Worm (Caenorhabditis elegans) whole organism, L3 larva: ENCODE measurements around the gene mel-28.

ENCODE experiments used
- ZK546.5 ChIP-seq: sonication (generic microtip); optimal IDR thresholded peaks from 2 replicates; lab custom pipeline; 2017; ENCODE audit warnings: missing biosample characterization, missing genetic modification characterization
- ama-1 ChIP-seq: fragments of 150-350 bp; optimal IDR thresholded peaks from 2 replicates; lab custom pipeline; 2018
- ceh-82 ChIP-seq: fragments of 150-350 bp; optimal IDR thresholded peaks from 2 replicates; lab custom pipeline; 2014; ENCODE audit warnings: missing biosample characterization, missing genetic modification characterization
- ceh-9 ChIP-seq: sonication (generic microtip); optimal IDR thresholded peaks from 2 replicates; lab custom pipeline; 2018; ENCODE audit warnings: missing biosample characterization, missing genetic modification characterization
- daf-12 ChIP-seq: fragments of 150-350 bp; optimal IDR thresholded peaks from 2 replicates; lab custom pipeline; 2014; ENCODE audit warnings: missing biosample characterization, missing genetic modification reagents, missing genetic modification characterization
- egl-27 ChIP-seq: sonication (generic microtip); optimal IDR thresholded peaks from 4 replicates; lab custom pipeline; 2017; ENCODE audit warnings: missing biosample characterization, missing genetic modification reagents, missing genetic modification characterization
- egl-5 ChIP-seq: fragments of 150-350 bp; optimal IDR thresholded peaks from 2 replicates; lab custom pipeline; 2017; ENCODE audit warnings: missing biosample characterization, missing genetic modification reagents, missing genetic modification characterization, inconsistent platforms
- elt-1 ChIP-seq: fragments of 150-350 bp; optimal IDR thresholded peaks from 2 replicates; lab custom pipeline; 2014; ENCODE audit warnings: missing biosample characterization, missing genetic modification characterization
- elt-2 ChIP-seq: sonication (generic microtip); optimal IDR thresholded peaks from 2 replicates; lab custom pipeline; 2016; ENCODE audit warnings: missing genetic modification reagents, mild to moderate bottlenecking, missing genetic modification characterization, missing compliant biosample characterization
- elt-3 ChIP-seq, 3 experiments: fragments of 150-350 bp in 1 of 3; sonication (generic microtip) in 2 of 3; optimal IDR thresholded peaks; 2 replicates in 2 of 3; 4 replicates in 1 of 3; lab custom pipeline; 2014 to 2017; ENCODE audit warnings: missing biosample characterization in 3 of 3, missing genetic modification characterization in 3 of 3
- eor-1 ChIP-seq, 2 experiments: fragments of 150-350 bp; optimal IDR thresholded peaks; 2 replicates each; lab custom pipeline; 2014 to 2018; ENCODE audit warnings: missing biosample characterization in 2 of 2, missing genetic modification characterization in 2 of 2
- fkh-2 ChIP-seq: fragments of 150-350 bp; optimal IDR thresholded peaks from 2 replicates; lab custom pipeline; 2014; ENCODE audit warnings: missing biosample characterization, missing genetic modification reagents, missing genetic modification characterization
- fos-1 ChIP-seq: fragments of 150-350 bp; optimal IDR thresholded peaks from 2 replicates; lab custom pipeline; 2014; ENCODE audit warnings: missing biosample characterization, missing genetic modification characterization
- hmg-11 ChIP-seq: sonication (generic microtip); optimal IDR thresholded peaks from 2 replicates; lab custom pipeline; 2016; ENCODE audit warnings: missing genetic modification characterization, missing compliant biosample characterization
- jun-1 ChIP-seq: fragments of 150-350 bp; optimal IDR thresholded peaks from 2 replicates; lab custom pipeline; 2014; ENCODE audit warnings: missing biosample characterization, missing genetic modification reagents, missing genetic modification characterization
- lin-15B ChIP-seq: fragments of 150-350 bp; optimal IDR thresholded peaks from 2 replicates; lab custom pipeline; 2014; ENCODE audit warnings: missing biosample characterization, missing genetic modification characterization
- lsy-12 ChIP-seq: sonication (generic microtip); optimal IDR thresholded peaks from 2 replicates; lab custom pipeline; 2016; ENCODE audit warnings: mild to moderate bottlenecking, missing genetic modification characterization, missing compliant biosample characterization
- mdl-1 ChIP-seq: fragments of 150-350 bp; optimal IDR thresholded peaks from 2 replicates; lab custom pipeline; 2014; ENCODE audit warnings: missing biosample characterization, missing genetic modification characterization
- mml-1 ChIP-seq: fragments of 150-350 bp; sonication (generic microtip); optimal IDR thresholded peaks from 3 replicates; lab custom pipeline; 2014; ENCODE audit warnings: missing biosample characterization, missing genetic modification characterization
- nfya-1 ChIP-seq: sonication (generic microtip); optimal IDR thresholded peaks from 2 replicates; lab custom pipeline; 2017; ENCODE audit warnings: missing genetic modification characterization, mild to moderate bottlenecking, missing compliant biosample characterization, antibody characterized with exemption, moderate library complexity; ENCODE audit not compliant: insufficient read depth
- nhr-12 ChIP-seq: fragments of 150-350 bp; optimal IDR thresholded peaks from 2 replicates; lab custom pipeline; 2014; ENCODE audit warnings: missing biosample characterization, missing genetic modification characterization
- nhr-23 ChIP-seq: fragments of 150-350 bp; optimal IDR thresholded peaks from 2 replicates; lab custom pipeline; 2014; ENCODE audit warnings: missing biosample characterization, missing genetic modification reagents, missing genetic modification characterization
- nhr-25 ChIP-seq: sonication (generic microtip); optimal IDR thresholded peaks from 2 replicates; lab custom pipeline; 2017; ENCODE audit warnings: missing biosample characterization, missing genetic modification characterization
- nhr-28 ChIP-seq: fragments of 150-350 bp; optimal IDR thresholded peaks from 2 replicates; lab custom pipeline; 2014; ENCODE audit warnings: missing biosample characterization, missing genetic modification characterization
- nhr-67 ChIP-seq: fragments of 150-350 bp; optimal IDR thresholded peaks from 2 replicates; lab custom pipeline; 2014; ENCODE audit warnings: missing biosample characterization, missing genetic modification characterization
- nhr-76 ChIP-seq: fragments of 150-350 bp; sonication (generic microtip); optimal IDR thresholded peaks from 5 replicates; lab custom pipeline; 2014; ENCODE audit warnings: missing biosample characterization, missing genetic modification characterization
- nhr-77 ChIP-seq: fragments of 150-350 bp; optimal IDR thresholded peaks from 2 replicates; lab custom pipeline; 2014; ENCODE audit warnings: missing biosample characterization, missing genetic modification characterization
- pha-4 ChIP-seq: fragments of 150-350 bp; optimal IDR thresholded peaks from 2 replicates; lab custom pipeline; 2014; ENCODE audit warnings: missing biosample characterization, missing genetic modification reagents, missing genetic modification characterization
- pqm-1 ChIP-seq: fragments of 150-350 bp; optimal IDR thresholded peaks from 2 replicates; lab custom pipeline; 2017; ENCODE audit warnings: missing biosample characterization, missing genetic modification characterization, inconsistent platforms
- sea-2 ChIP-seq: fragments of 150-350 bp; sonication (generic microtip); optimal IDR thresholded peaks from 4 replicates; lab custom pipeline; 2014; ENCODE audit warnings: missing biosample characterization, missing genetic modification reagents, missing genetic modification characterization
- skn-1 ChIP-seq: fragments of 150-350 bp; optimal IDR thresholded peaks from 2 replicates; lab custom pipeline; 2014; ENCODE audit warnings: missing biosample characterization, missing genetic modification characterization
- tbx-2 ChIP-seq: sonication (generic microtip); optimal IDR thresholded peaks from 2 replicates; lab custom pipeline; 2016; ENCODE audit warnings: mild to moderate bottlenecking, missing genetic modification characterization, missing compliant biosample characterization
- unc-62 ChIP-seq: fragments of 150-350 bp; sonication (generic microtip); optimal IDR thresholded peaks from 4 replicates; lab custom pipeline; 2014; ENCODE audit warnings: missing biosample characterization, missing genetic modification reagents, missing genetic modification characterization
- zag-1 ChIP-seq: fragments of 150-350 bp; optimal IDR thresholded peaks from 2 replicates; lab custom pipeline; 2014; ENCODE audit warnings: missing biosample characterization, missing genetic modification characterization
- ztf-4 ChIP-seq: fragments of 150-350 bp; optimal IDR thresholded peaks from 2 replicates; lab custom pipeline; 2014; ENCODE audit warnings: missing biosample characterization, missing genetic modification characterization

The mel-28 gene

DNA sequence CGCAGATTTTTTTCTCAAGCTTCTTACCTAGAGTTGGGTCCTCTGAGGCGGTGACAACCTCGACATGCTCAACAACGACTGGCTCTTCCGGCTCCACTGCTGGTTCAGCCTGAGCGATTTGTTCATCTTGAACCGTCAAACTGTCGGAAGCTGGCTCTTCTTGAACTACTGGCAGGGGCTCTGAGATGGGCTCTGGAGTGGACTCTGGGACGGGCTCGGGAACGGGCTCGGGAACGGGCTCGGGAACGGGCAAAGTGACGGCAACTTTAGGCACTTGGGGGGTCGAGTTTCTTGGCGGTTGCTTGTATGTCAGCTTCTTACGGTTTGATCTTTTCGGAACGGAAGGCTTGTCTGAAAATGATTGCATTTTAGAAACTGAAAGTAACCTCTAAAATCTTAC, 23.0 kb upstream of the mel-28 start:
- TF ChIP-seq zag-1 (tag; lab: Kevin White, UChicago) (no peak), unc-62 (GFP tag; lab: Kevin White, UChicago) (no peak), ceh-9 (tag; lab: Kevin White, UChicago) (no peak), ZK546.5 (no peak), hmg-11 (tag; lab: Kevin White, UChicago) (no peak), nhr-28 (tag; lab: Kevin White, UChicago) (no peak), egl-5 (tag; lab: Kevin White, UChicago) (no peak), sea-2 (GFP tag; lab: Kevin White, UChicago) (no peak), daf-12 (tag; lab: Kevin White, UChicago) (no peak), skn-1 (tag; lab: Kevin White, UChicago) (no peak), pha-4 (tag; lab: Kevin White, UChicago) (no peak), lsy-12 (tag; lab: Kevin White, UChicago) (no peak), nfya-1 (tag; lab: Kevin White, UChicago) (no peak), elt-2 (tag; lab: Kevin White, UChicago) (no peak), jun-1 (tag; lab: Kevin White, UChicago) (no peak), fkh-2 (tag; lab: Kevin White, UChicago) (no peak), nhr-12 (tag; lab: Kevin White, UChicago) (no peak)

DNA sequence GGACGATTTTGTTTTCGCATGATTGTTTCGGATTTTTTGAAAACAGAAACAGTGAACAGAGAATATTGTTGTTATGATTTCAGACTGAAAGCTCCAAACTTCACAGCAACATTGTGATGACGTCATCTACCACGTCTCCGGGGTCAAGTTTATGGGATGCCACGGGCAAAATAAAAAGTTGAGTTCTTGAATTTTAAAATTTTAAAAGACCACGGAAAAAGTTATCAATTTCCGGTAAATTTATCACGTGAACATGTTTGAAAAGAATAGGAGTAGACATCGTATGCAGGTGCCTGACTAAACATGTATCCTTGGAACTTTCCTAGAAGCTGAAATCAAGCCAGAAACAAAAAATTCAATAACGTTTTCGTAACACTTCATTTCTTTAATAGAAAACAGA, 22.4 kb upstream of the mel-28 start, which contains the start of gene B0393.4:
TSS of gene B0393.4 (minus strand) at position 101 of the 400 bp plus-strand sequence.
- TF ChIP-seq nhr-12 (tag; lab: Kevin White, UChicago) (no peak), pqm-1 (tag; lab: Kevin White, UChicago) (no peak), ztf-4 (no peak), egl-5 (tag; lab: Kevin White, UChicago) (no peak), eor-1 (tag; optimal IDR thresholded peaks at IDR 0.05; lab: Kevin White, UChicago) (no peak), mdl-1 (tag; lab: Kevin White, UChicago) (no peak), ama-1 (lab: Kevin White, UChicago) (no peak), jun-1 (tag; lab: Kevin White, UChicago) (no peak), nhr-67 (no peak), nhr-23 (tag; lab: Kevin White, UChicago) (no peak), nhr-77 (tag; lab: Kevin White, UChicago) (no peak)

DNA sequence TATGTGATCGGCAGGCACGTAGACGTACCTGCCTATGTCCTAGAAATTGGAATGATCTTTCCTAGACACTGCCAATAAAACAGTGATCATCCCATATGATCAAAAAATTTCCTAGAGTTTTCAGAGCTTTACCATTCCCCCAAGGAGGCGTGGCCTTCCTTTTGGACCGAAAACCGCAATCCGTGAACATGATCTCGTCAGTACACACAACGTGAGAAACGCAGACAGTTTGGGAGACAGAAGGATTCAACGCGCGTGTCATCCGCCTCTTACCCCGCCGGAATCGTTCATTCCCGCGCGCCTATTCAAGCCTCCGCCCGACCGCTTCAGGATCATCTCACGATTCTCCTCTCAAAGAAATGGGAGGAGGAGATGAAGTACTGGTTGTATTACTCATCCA, 20.4 kb upstream of the mel-28 start, which contains the start of gene B0393.5:
TSS of gene B0393.5 (plus strand) at position 301 of the 400 bp plus-strand sequence.
- no peak for TF ChIP-seq pha-4 (tag; lab: Kevin White, UChicago)
- TF ChIP-seq ceh-82 (tag; lab: Kevin White, UChicago) = no peak
- TF ChIP-seq elt-2 (tag; lab: Kevin White, UChicago) = no peak
- TF ChIP-seq hmg-11 (tag; lab: Kevin White, UChicago) = no peak
- no peak for TF ChIP-seq ceh-9 (tag; lab: Kevin White, UChicago)
- TF ChIP-seq nhr-23 (tag; lab: Kevin White, UChicago) = no peak
- no peak for TF ChIP-seq fos-1 (tag; lab: Kevin White, UChicago)
- TF ChIP-seq daf-12 (tag; lab: Kevin White, UChicago) = no peak
- no peak for TF ChIP-seq nhr-25
- TF ChIP-seq ama-1 (lab: Kevin White, UChicago) = no peak
- no peak for TF ChIP-seq egl-5 (tag; lab: Kevin White, UChicago)
- TF ChIP-seq lsy-12 (tag; lab: Kevin White, UChicago) = no peak
- TF ChIP-seq nhr-12 (tag; lab: Kevin White, UChicago) = no peak

DNA sequence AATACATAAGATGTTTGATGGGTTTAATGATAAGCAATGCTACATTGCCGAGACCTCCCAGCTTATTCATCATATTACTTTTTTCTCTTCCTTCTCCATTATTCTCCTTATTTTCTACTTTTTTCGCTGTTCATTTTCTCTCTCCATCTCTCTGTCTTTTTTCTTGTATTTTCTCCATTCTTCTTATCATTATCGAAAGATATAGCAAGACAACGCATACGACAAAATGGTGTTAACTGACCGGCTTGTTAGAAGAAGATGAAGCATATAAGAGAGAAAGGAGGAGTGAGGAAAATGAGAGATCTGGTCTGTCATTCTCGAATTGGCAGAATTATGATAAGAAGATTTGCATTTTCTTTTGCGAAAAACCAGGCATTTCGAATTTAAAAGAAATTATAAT, 19.0 kb upstream of the mel-28 start:
- TF ChIP-seq mdl-1 (tag; lab: Kevin White, UChicago) (no peak), elt-3 (tag; optimal IDR thresholded peaks at IDR 0.05; lab: Kevin White, UChicago) (no peak), ZK546.5 (no peak), tbx-2 (no peak), skn-1 (tag; lab: Kevin White, UChicago) (no peak), egl-27 (tag; lab: Kevin White, UChicago) (no peak), fos-1 (tag; lab: Kevin White, UChicago) (no peak), nhr-76 (tag; lab: Kevin White, UChicago) (no peak), jun-1 (tag; lab: Kevin White, UChicago) (no peak), elt-1 (tag; lab: Kevin White, UChicago) (no peak), mml-1 (tag; lab: Kevin White, UChicago) (no peak), lin-15B (tag; lab: Kevin White, UChicago) (no peak), eor-1 (tag; optimal IDR thresholded peaks at IDR 0.05; lab: Kevin White, UChicago) (no peak), ama-1 (lab: Kevin White, UChicago) (no peak), daf-12 (tag; lab: Kevin White, UChicago) (no peak), nhr-23 (tag; lab: Kevin White, UChicago) (no peak), ztf-4 (no peak), ceh-82 (tag; lab: Kevin White, UChicago) (no peak), unc-62 (GFP tag; lab: Kevin White, UChicago) (no peak)
